In the genomic region with DNA sequence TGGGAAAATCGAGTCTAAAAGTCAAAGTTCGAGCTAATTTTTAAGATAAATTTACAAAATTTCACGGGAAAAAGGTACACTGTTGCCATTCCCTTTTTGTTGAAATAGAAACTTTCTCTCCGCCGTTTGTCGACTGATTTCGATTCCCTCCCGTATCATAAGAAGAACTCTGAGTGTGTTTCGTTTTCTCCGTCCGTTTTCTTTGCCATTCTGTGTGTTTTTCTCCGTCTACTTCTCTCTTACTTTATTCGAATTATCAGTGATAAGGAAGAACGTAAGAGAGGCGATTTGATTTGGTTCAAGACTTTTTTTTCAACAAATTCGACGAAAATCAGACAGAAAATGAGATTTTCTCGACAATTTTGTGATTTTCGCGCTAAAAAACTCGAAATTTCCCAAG, we compare ENCODE assay signal across 1 worm cellular context.
TF ChIP-seq lines count a peak whose summit lies in the region.

No protein-coding gene starts in this region.

TF ChIP-seq in whole organism, L1 larva, 84 proteins besides CTCF, POLR2A, EP300 and RAD21 (continued from another document):
- TF ChIP-seq elt-3 (tag; optimal IDR thresholded peaks at IDR 0.05; lab: Kevin White, UChicago) (peak in 1 of 6 experiments; percentile 47), fos-1 (tag; optimal IDR thresholded peaks at IDR 0.05; lab: Kevin White, UChicago) (no peak), mep-1 (tag; optimal IDR thresholded peaks at IDR 0.05; lab: Kevin White, UChicago) (no peak)
